Worm (Caenorhabditis elegans) whole organism, L3 larva: ENCODE measurements around the gene tebp-2.

Experiments
- R02D3.7 ChIP-seq: fragments of 150-350 bp; optimal IDR thresholded peaks from 2 replicates; lab custom pipeline; 2014; ENCODE audit warnings: missing biosample characterization, missing genetic modification characterization
- elt-3 ChIP-seq, 3 experiments: fragments of 150-350 bp in 1 of 3; sonication (generic microtip) in 2 of 3; optimal IDR thresholded peaks; 2 replicates in 2 of 3; 4 replicates in 1 of 3; lab custom pipeline; 2014 to 2017; ENCODE audit warnings: missing biosample characterization in 3 of 3, missing genetic modification characterization in 3 of 3
- nhr-76 ChIP-seq: fragments of 150-350 bp; sonication (generic microtip); optimal IDR thresholded peaks from 5 replicates; lab custom pipeline; 2014; ENCODE audit warnings: missing biosample characterization, missing genetic modification characterization
- pqm-1 ChIP-seq: fragments of 150-350 bp; optimal IDR thresholded peaks from 2 replicates; lab custom pipeline; 2017; ENCODE audit warnings: missing biosample characterization, missing genetic modification characterization, inconsistent platforms

ce11 chrIV:5586320-5586720 lies 44.9 kb downstream of the tebp-2 start:
- TF ChIP-seq pqm-1 (tag; lab: Kevin White, UChicago) (no peak), elt-3 (tag; optimal IDR thresholded peaks at IDR 0.05; lab: Kevin White, UChicago) (no peak), nhr-76 (no peak), R02D3.7 (no peak)
